Worm (Caenorhabditis elegans): ENCODE results near the gene F28B12.6.

DNA sequence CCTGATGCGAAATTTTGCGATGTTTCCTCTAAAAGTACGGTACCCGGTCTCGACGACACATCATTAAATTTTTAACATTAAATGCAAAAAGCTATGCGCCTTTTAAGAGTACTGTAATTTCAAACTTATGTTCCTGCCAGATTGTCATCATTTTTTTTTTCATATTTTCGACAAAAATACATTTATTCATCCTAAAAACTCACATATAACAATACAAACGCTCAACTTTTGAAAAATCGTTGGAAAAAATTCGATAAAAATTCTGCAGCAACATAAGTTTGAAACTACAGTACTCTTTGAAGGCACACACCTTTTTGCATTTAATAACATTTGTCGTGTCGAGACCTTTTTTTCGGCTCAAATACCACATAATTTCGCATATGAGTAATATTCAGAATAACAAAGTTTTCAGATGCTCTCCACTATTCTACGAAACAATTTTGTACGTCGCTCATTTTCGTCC lies 23.6 kb upstream of the F28B12.6 start, which contains the start of gene frh-1:
- no peak for TF ChIP-seq med-1 (GFP tag; optimal IDR thresholded peaks at IDR 0.05; ENCODE audit: insufficient read depth)
- TF ChIP-seq flt-1 (GFP tag; IDR thresholded peaks at IDR 0.05): no peak
- TF ChIP-seq tab-1 (GFP tag; IDR thresholded peaks at IDR 0.05): no peak

Data from whole organism, midembryonic.